Worm (Caenorhabditis elegans) whole organism, late embryonic: Measurements from ENCODE around the gene R53.5.

Experiments
- C38D4.7 ChIP-seq: fragments of 200-800 bp; sonication (Bioruptor generic); optimal IDR thresholded peaks from 2 replicates; lab custom pipeline; 2018; ENCODE audit warnings: mild to moderate bottlenecking, missing genetic modification characterization, moderate library complexity, missing compliant biosample characterization
- K02D7.2 ChIP-seq: sonication (generic microtip); optimal IDR thresholded peaks from 2 replicates; lab custom pipeline; 2017; ENCODE audit warnings: mild to moderate bottlenecking, missing genetic modification characterization, missing compliant biosample characterization
- K09A11.1 ChIP-seq: sonication (generic microtip); optimal IDR thresholded peaks from 2 replicates; lab custom pipeline; 2017; ENCODE audit warnings: antibody characterized with exemption, mild to moderate bottlenecking, missing genetic modification characterization, missing compliant biosample characterization; ENCODE audit not compliant: insufficient read depth
- ahr-1 ChIP-seq: sonication (generic microtip); optimal IDR thresholded peaks from 2 replicates; lab custom pipeline; 2016; ENCODE audit warnings: missing genetic modification characterization, missing compliant biosample characterization
- ama-1 ChIP-seq: fragments of 150-350 bp; optimal IDR thresholded peaks from 2 replicates; lab custom pipeline; 2014
- ceh-14 ChIP-seq: sonication (generic microtip); optimal IDR thresholded peaks from 2 replicates; lab custom pipeline; 2016; ENCODE audit warnings: missing genotype, missing genetic modification characterization, missing compliant biosample characterization
- ceh-19 ChIP-seq: fragments of 200-800 bp; sonication (Bioruptor generic); optimal IDR thresholded peaks from 2 replicates; lab custom pipeline; 2018; ENCODE audit warnings: mild to moderate bottlenecking, missing genetic modification characterization, missing compliant biosample characterization
- ceh-22 ChIP-seq: sonication (generic microtip); optimal IDR thresholded peaks from 2 replicates; lab custom pipeline; 2017; ENCODE audit warnings: missing biosample characterization, missing genetic modification characterization
- ceh-24 ChIP-seq: sonication (generic microtip); optimal IDR thresholded peaks from 2 replicates; lab custom pipeline; 2016; ENCODE audit warnings: mild to moderate bottlenecking, missing genetic modification characterization, missing compliant biosample characterization
- ceh-30 ChIP-seq: fragments of 150-350 bp; optimal IDR thresholded peaks from 2 replicates; lab custom pipeline; 2014; ENCODE audit warnings: missing biosample characterization, missing genetic modification characterization
- ceh-34 ChIP-seq: sonication (generic microtip); optimal IDR thresholded peaks from 2 replicates; lab custom pipeline; 2016; ENCODE audit warnings: mild to moderate bottlenecking, missing genetic modification characterization, missing compliant biosample characterization
- ceh-48 ChIP-seq: sonication (generic microtip); optimal IDR thresholded peaks from 2 replicates; lab custom pipeline; 2016; ENCODE audit warnings: missing genetic modification characterization, inconsistent platforms, missing compliant biosample characterization
- ceh-6 ChIP-seq: fragments of 200-800 bp; sonication (Bioruptor generic); optimal IDR thresholded peaks from 2 replicates; lab custom pipeline; 2018; ENCODE audit warnings: mild to moderate bottlenecking, missing genetic modification characterization, missing compliant biosample characterization
- ceh-9 ChIP-seq: sonication (generic microtip); optimal IDR thresholded peaks from 2 replicates; lab custom pipeline; 2016; ENCODE audit warnings: mild to moderate bottlenecking, missing genetic modification characterization, inconsistent platforms, missing compliant biosample characterization
- dmd-4 ChIP-seq: sonication (generic microtip); optimal IDR thresholded peaks from 2 replicates; lab custom pipeline; 2016; ENCODE audit warnings: borderline replicate concordance, missing genetic modification characterization, missing compliant biosample characterization
- fax-1 ChIP-seq: sonication (generic microtip); optimal IDR thresholded peaks from 2 replicates; lab custom pipeline; 2016; ENCODE audit warnings: missing genotype, missing genetic modification characterization, missing compliant biosample characterization
- fkh-10 ChIP-seq: fragments of 150-350 bp; optimal IDR thresholded peaks from 2 replicates; lab custom pipeline; 2014; ENCODE audit warnings: missing biosample characterization, missing genetic modification reagents, missing genetic modification characterization
- hlh-13 ChIP-seq: fragments of 200-800 bp; sonication (Bioruptor generic); optimal IDR thresholded peaks from 2 replicates; lab custom pipeline; 2018; ENCODE audit warnings: mild to moderate bottlenecking, missing genetic modification characterization, missing compliant biosample characterization
- hlh-15 ChIP-seq: sonication (generic microtip); optimal IDR thresholded peaks from 2 replicates; lab custom pipeline; 2016; ENCODE audit warnings: missing genetic modification characterization, missing compliant biosample characterization
- hlh-30 ChIP-seq: sonication (generic microtip); optimal IDR thresholded peaks from 2 replicates; lab custom pipeline; 2017; ENCODE audit warnings: antibody characterized with exemption, missing genetic modification characterization, missing compliant biosample characterization; ENCODE audit not compliant: insufficient read depth
- hlh-8 ChIP-seq: sonication (generic microtip); optimal IDR thresholded peaks from 2 replicates; lab custom pipeline; 2016; ENCODE audit warnings: missing genotype, missing genetic modification characterization, missing compliant biosample characterization
- nfya-1 ChIP-seq: sonication (generic microtip); optimal IDR thresholded peaks from 2 replicates; lab custom pipeline; 2017; ENCODE audit warnings: missing genetic modification characterization, mild to moderate bottlenecking, missing compliant biosample characterization, antibody characterized with exemption, moderate library complexity
- nhr-11 ChIP-seq: fragments of 150-350 bp; optimal IDR thresholded peaks from 2 replicates; lab custom pipeline; 2014; ENCODE audit warnings: missing biosample characterization, missing genetic modification characterization
- nhr-232 ChIP-seq: sonication (generic microtip); optimal IDR thresholded peaks from 2 replicates; lab custom pipeline; 2016; ENCODE audit warnings: missing genetic modification characterization, missing compliant biosample characterization
- pag-3 ChIP-seq: sonication (generic microtip); optimal IDR thresholded peaks from 2 replicates; lab custom pipeline; 2016; ENCODE audit warnings: missing compliant biosample characterization, missing genetic modification characterization, borderline replicate concordance
- pat-9 ChIP-seq: fragments of 200-800 bp; sonication (Bioruptor generic); optimal IDR thresholded peaks from 2 replicates; lab custom pipeline; 2018; ENCODE audit warnings: mild to moderate bottlenecking, missing genetic modification characterization, moderate library complexity, missing compliant biosample characterization
- pha-2 ChIP-seq: sonication (generic microtip); optimal IDR thresholded peaks from 2 replicates; lab custom pipeline; 2017; ENCODE audit warnings: mild to moderate bottlenecking, missing genetic modification characterization, missing compliant biosample characterization
- pqm-1 ChIP-seq: sonication (generic microtip); optimal IDR thresholded peaks from 2 replicates; lab custom pipeline; 2016; ENCODE audit warnings: missing genetic modification characterization, missing compliant biosample characterization
- pros-1 ChIP-seq: fragments of 150-350 bp; optimal IDR thresholded peaks from 2 replicates; lab custom pipeline; 2014; ENCODE audit warnings: missing biosample characterization, missing genetic modification reagents, missing genetic modification characterization
- ref-2 ChIP-seq: sonication (generic microtip); optimal IDR thresholded peaks from 2 replicates; lab custom pipeline; 2016; ENCODE audit warnings: missing genetic modification characterization, missing compliant biosample characterization
- sox-2 ChIP-seq: fragments of 200-800 bp; sonication (Bioruptor generic); IDR thresholded peaks from 2 replicates; pipeline ENCODE4 v1.3.6; 2022; ENCODE audit warnings: missing genetic modification reagents, missing genetic modification characterization, missing compliant biosample characterization
- ttx-3 ChIP-seq: sonication (generic microtip); optimal IDR thresholded peaks from 2 replicates; lab custom pipeline; 2016; ENCODE audit warnings: missing genetic modification reagents, missing genetic modification characterization, missing compliant biosample characterization
- unc-42 ChIP-seq: sonication (generic microtip); optimal IDR thresholded peaks from 2 replicates; lab custom pipeline; 2016; ENCODE audit warnings: missing genotype, missing genetic modification characterization, missing compliant biosample characterization
- unc-55 ChIP-seq: sonication (generic microtip); optimal IDR thresholded peaks from 2 replicates; lab custom pipeline; 2017; ENCODE audit warnings: missing biosample characterization, missing genetic modification reagents, missing genetic modification characterization
- unc-86 ChIP-seq: sonication (generic microtip); optimal IDR thresholded peaks from 2 replicates; lab custom pipeline; 2016; ENCODE audit warnings: missing genetic modification characterization, missing compliant biosample characterization

The R53.5 gene

DNA sequence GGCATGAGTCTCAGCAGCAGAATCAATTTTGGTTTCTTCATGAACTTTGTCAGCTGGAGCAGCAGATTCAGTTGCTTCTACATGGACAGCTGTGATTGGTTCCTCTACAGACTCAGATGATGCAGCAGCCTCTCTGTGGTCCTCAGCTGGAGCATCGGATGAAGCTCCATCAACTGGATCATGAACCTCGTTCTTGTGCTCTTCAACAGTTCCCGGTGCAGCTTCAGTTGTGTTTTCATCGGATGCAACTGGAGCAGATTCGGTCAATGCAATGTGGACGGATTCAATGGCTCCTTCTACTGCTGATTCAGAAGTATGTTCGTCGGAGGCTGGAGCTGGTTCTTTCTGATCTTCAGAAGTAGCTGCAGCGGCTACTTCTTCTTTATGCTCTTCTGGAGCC is 44.1 kb upstream of the R53.5 start:
- TF ChIP-seq nhr-232 (tag; lab: Kevin White, UChicago), result no peak
- no peak for TF ChIP-seq hlh-8 (tag; lab: Kevin White, UChicago)
- no peak for TF ChIP-seq ceh-22 (tag; lab: Kevin White, UChicago)
- TF ChIP-seq ama-1 (lab: Kevin White, UChicago), result no peak
- no peak for TF ChIP-seq hlh-15
- no peak for TF ChIP-seq unc-42 (tag; lab: Kevin White, UChicago)
- no peak for TF ChIP-seq ceh-34
- TF ChIP-seq ceh-48 (tag; lab: Kevin White, UChicago), result no peak
- no peak for TF ChIP-seq ref-2 (tag; lab: Kevin White, UChicago)
- no peak for TF ChIP-seq fax-1 (tag; lab: Kevin White, UChicago)
- TF ChIP-seq ceh-24 (tag; lab: Kevin White, UChicago), result no peak
- TF ChIP-seq ceh-9 (tag; lab: Kevin White, UChicago), result no peak
- no peak for TF ChIP-seq nhr-11 (tag; lab: Kevin White, UChicago)
- no peak for TF ChIP-seq pros-1
- no peak for TF ChIP-seq dmd-4 (tag; lab: Kevin White, UChicago)
- no peak for TF ChIP-seq C38D4.7 (GFP tag; lab: Kevin White, UChicago)
- no peak for TF ChIP-seq unc-86 (tag; lab: Kevin White, UChicago)

DNA sequence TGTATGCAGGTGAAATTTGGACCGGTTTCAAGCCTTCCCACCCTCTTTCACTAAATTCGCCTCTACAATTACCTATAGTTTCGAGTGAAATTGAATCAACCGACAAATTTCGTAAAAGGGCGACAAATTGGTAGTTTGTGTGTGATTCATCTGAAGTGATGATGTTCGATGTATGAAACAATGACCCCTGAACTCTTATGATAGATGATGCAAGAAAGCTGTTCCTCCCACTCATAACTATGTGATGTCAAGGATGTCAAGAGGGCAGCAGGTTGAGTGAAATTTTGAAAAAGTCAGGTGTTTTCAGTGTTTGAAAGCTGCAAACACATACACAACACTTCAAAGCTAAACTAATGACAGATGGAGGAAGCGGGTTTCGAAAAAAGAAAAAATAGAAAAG is 42.2 kb upstream of the R53.5 start:
- TF ChIP-seq pag-3 (tag; lab: Kevin White, UChicago), result no peak
- TF ChIP-seq hlh-30 (tag; lab: Kevin White, UChicago), result no peak
- no peak for TF ChIP-seq ceh-30 (tag; lab: Kevin White, UChicago)
- TF ChIP-seq ahr-1 (tag; lab: Kevin White, UChicago), result no peak
- no peak for TF ChIP-seq sox-2 (GFP tag; lab: Robert Waterston, UW)
- no peak for TF ChIP-seq ceh-14 (tag; lab: Kevin White, UChicago)

DNA sequence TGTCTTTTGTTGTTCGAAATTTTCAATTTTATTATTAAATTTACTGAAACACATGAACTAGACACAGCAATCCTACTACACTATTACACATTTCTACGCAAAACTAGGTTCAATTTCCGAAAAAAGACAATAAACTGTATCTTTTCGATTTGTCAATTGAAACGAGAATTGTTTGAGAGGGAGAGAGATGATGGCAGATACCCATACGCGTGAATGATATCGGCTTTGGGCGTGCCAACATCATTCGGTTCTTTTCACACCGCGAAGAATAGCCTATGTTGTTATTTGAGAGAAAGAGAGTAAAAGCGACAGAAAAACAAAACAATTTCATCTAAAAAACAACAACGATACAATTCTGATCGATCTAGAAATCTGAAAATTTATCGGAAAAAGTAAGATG is 41.4 kb upstream of the R53.5 start:
- no peak for TF ChIP-seq unc-55 (GFP tag; lab: Kevin White, UChicago)
- TF ChIP-seq dmd-4 (tag; lab: Kevin White, UChicago), result no peak
- no peak for TF ChIP-seq fkh-10
- no peak for TF ChIP-seq hlh-13
- no peak for TF ChIP-seq fax-1 (tag; lab: Kevin White, UChicago)
- TF ChIP-seq pqm-1 (tag; lab: Kevin White, UChicago), result no peak
- no peak for TF ChIP-seq C38D4.7 (GFP tag; lab: Kevin White, UChicago)
- TF ChIP-seq unc-86 (tag; lab: Kevin White, UChicago), result no peak
- no peak for TF ChIP-seq nfya-1 (tag; lab: Kevin White, UChicago)
- TF ChIP-seq hlh-30 (tag; lab: Kevin White, UChicago), result no peak

DNA sequence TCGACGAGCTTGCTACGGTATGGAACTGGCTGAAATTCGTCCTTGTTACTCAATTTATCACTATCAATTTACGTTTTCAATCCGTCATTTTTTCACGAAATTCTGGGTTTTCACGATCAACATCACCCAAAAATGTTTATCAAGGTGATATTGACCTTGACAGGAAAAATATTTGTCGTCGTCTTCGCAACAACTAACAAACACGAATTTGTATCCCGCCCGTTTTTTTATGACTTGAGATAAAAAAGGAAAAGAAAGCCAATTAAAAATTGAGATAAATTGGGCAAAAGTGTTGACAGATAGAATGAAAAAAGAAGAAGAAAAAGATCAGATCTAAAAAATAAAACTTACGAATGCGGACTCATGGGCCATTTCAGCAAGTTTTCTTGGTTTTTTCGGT is 40.6 kb upstream of the R53.5 start:
- TF ChIP-seq K02D7.2 (tag; lab: Kevin White, UChicago) (no peak), ttx-3 (tag; lab: Kevin White, UChicago) (no peak), ceh-22 (tag; lab: Kevin White, UChicago) (no peak), nfya-1 (tag; lab: Kevin White, UChicago) (no peak), K09A11.1 (no peak), hlh-15 (no peak), unc-86 (tag; lab: Kevin White, UChicago) (no peak)

DNA sequence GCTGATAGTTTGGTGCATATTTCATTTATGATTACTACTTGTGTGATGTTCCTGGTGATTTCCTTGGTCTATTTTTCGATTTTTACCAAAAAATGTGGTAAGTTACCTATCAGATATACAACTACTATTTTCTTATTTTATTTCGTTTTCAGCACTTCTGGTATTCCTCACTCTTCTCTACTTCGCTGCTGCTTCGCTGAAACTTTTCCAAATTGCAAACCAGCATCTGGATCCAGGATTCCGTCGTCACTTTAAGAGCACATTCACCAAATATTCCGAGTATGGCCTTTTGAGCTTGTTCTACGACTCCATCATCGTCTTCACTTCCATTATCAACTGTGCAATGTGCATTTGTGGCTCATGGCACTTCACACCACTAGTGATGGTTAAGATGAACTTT is 38.3 kb upstream of the R53.5 start:
- no peak for TF ChIP-seq nfya-1 (tag; lab: Kevin White, UChicago)
- TF ChIP-seq pat-9 (tag; lab: Kevin White, UChicago), result no peak
- TF ChIP-seq pha-2 (tag; lab: Kevin White, UChicago), result no peak
- TF ChIP-seq hlh-13, result no peak
- TF ChIP-seq ceh-6, result no peak
- no peak for TF ChIP-seq ceh-19 (GFP tag; lab: Kevin White, UChicago)
- TF ChIP-seq unc-42 (tag; lab: Kevin White, UChicago), result no peak
